Worm (Caenorhabditis elegans) whole organism, young adult: ENCODE measurements around the gene nduf-9.
"Not testable (repeated sequence)": the region's sequence is repeated elsewhere in the genome, so short reads cannot be mapped to it uniquely, and the experiment has no call there.

Experiments used
- B0336.3 ChIP-seq: fragments of 200-800 bp; sonication (Bioruptor generic); IDR thresholded peaks from 2 replicates; pipeline ENCODE4 v1.3.6; 2022; ENCODE audit warnings: missing genetic modification characterization, missing compliant biosample characterization
- F49E8.2 ChIP-seq: sonication (generic microtip); optimal IDR thresholded peaks from 3 replicates; lab custom pipeline; 2017; ENCODE audit warnings: missing genetic modification characterization, mild to moderate bottlenecking, missing compliant biosample characterization, antibody characterized with exemption, moderate library complexity; ENCODE audit not compliant: insufficient read depth
- F52B5.7 ChIP-seq: sonication (generic microtip); optimal IDR thresholded peaks from 2 replicates; lab custom pipeline; 2016; ENCODE audit warnings: mild to moderate bottlenecking, missing genetic modification characterization, missing compliant biosample characterization
- F57A8.1 ChIP-seq: fragments of 200-800 bp; sonication (Bioruptor generic); optimal IDR thresholded peaks from 2 replicates; lab custom pipeline; 2018; ENCODE audit warnings: mild to moderate bottlenecking, missing genetic modification characterization, moderate library complexity, missing compliant biosample characterization
- Y53G8AR.9 ChIP-seq: fragments of 200-800 bp; sonication (Bioruptor generic); conservative IDR thresholded peaks from 2 replicates; pipeline ENCODE4 v1.3.6; 2022; ENCODE audit warnings: missing genetic modification reagents, missing genetic modification characterization, missing compliant biosample characterization
- Y95B8A.8 ChIP-seq: fragments of 200-800 bp; sonication (Bioruptor generic); IDR thresholded peaks from 2 replicates; pipeline ENCODE4 v1.3.6; 2022; ENCODE audit warnings: missing genetic modification reagents, missing genetic modification characterization, missing compliant biosample characterization
- akir-1 ChIP-seq: fragments of 200-800 bp; sonication (Bioruptor generic); optimal IDR thresholded peaks from 2 replicates; lab custom pipeline; 2018; ENCODE audit warnings: mild to moderate bottlenecking, missing genetic modification characterization, moderate library complexity, missing compliant biosample characterization
- aptf-2 ChIP-seq: fragments of 200-800 bp; sonication (Bioruptor generic); conservative IDR thresholded peaks from 2 replicates; pipeline ENCODE4 v1.3.6; 2022; ENCODE audit warnings: missing genetic modification reagents, missing genetic modification characterization, missing compliant biosample characterization
- aptf-3 ChIP-seq: fragments of 200-800 bp; sonication (Bioruptor generic); IDR thresholded peaks from 2 replicates; pipeline ENCODE4 v1.3.6; 2022; ENCODE audit warnings: missing genetic modification characterization, missing compliant biosample characterization
- atf-7 ChIP-seq: sonication (generic microtip); optimal IDR thresholded peaks from 2 replicates; lab custom pipeline; 2017; ENCODE audit warnings: mild to moderate bottlenecking, missing genetic modification characterization, missing compliant biosample characterization
- attf-6 ChIP-seq: fragments of 200-800 bp; sonication (Bioruptor generic); IDR thresholded peaks from 2 replicates; pipeline ENCODE4 v1.3.6; 2022; ENCODE audit warnings: missing genetic modification reagents, missing genetic modification characterization, missing compliant biosample characterization
- ccch-3 ChIP-seq: fragments of 200-800 bp; sonication (Bioruptor generic); optimal IDR thresholded peaks from 2 replicates; lab custom pipeline; 2018; ENCODE audit warnings: mild to moderate bottlenecking, missing genetic modification characterization, missing compliant biosample characterization
- cebp-1 ChIP-seq, 2 experiments: fragments of 200-800 bp in 1 of 2; sonication (Bioruptor generic) in 1 of 2; sonication (generic microtip) in 1 of 2; IDR thresholded peaks in 1 of 2; optimal IDR thresholded peaks in 1 of 2; 2 replicates each; pipeline versions ENCODE4 v1.3.6 to Lab custom; 2017 to 2022; ENCODE audit warnings: missing compliant biosample characterization in 2 of 2, missing genetic modification characterization in 2 of 2, mild to moderate bottlenecking in 1 of 2, missing genetic modification reagents in 1 of 2, moderate library complexity in 1 of 2
- cebp-2 ChIP-seq: fragments of 200-800 bp; sonication (Bioruptor generic); IDR thresholded peaks from 2 replicates; pipeline ENCODE4 v1.3.6; 2022; ENCODE audit warnings: missing genetic modification characterization, missing compliant biosample characterization
- ceh-58 ChIP-seq: fragments of 200-800 bp; sonication (Bioruptor generic); IDR thresholded peaks from 2 replicates; pipeline ENCODE4 v1.3.6; 2022; ENCODE audit warnings: missing genetic modification characterization, missing compliant biosample characterization
- ceh-79 ChIP-seq: sonication (generic microtip); optimal IDR thresholded peaks from 2 replicates; lab custom pipeline; 2017; ENCODE audit warnings: mild to moderate bottlenecking, missing genetic modification characterization, missing compliant biosample characterization
- chd-7 ChIP-seq: sonication (generic microtip); optimal IDR thresholded peaks from 2 replicates; lab custom pipeline; 2016; ENCODE audit warnings: mild to moderate bottlenecking, missing genetic modification characterization, moderate library complexity, missing compliant biosample characterization
- die-1 ChIP-seq: sonication (generic microtip); optimal IDR thresholded peaks from 2 replicates; lab custom pipeline; 2016; ENCODE audit warnings: missing genotype, mild to moderate bottlenecking, missing genetic modification characterization, missing compliant biosample characterization
- egrh-3 ChIP-seq: fragments of 200-800 bp; sonication (Bioruptor generic); IDR thresholded peaks from 2 replicates; pipeline ENCODE4 v1.3.6; 2022; ENCODE audit warnings: missing genetic modification reagents, missing genetic modification characterization, missing compliant biosample characterization
- hlh-26 ChIP-seq: fragments of 200-800 bp; sonication (Bioruptor generic); conservative IDR thresholded peaks from 2 replicates; pipeline ENCODE4 v1.3.6; 2022; ENCODE audit warnings: missing genetic modification reagents, missing genetic modification characterization, missing compliant biosample characterization
- hmg-1.2 ChIP-seq: fragments of 200-800 bp; sonication (Bioruptor generic); IDR thresholded peaks from 2 replicates; pipeline ENCODE4 v1.3.6; 2022; ENCODE audit warnings: missing genetic modification reagents, missing genetic modification characterization, missing compliant biosample characterization
- lag-1 ChIP-seq: fragments of 200-800 bp; sonication (Bioruptor generic); IDR thresholded peaks from 2 replicates; pipeline ENCODE4 v1.3.6; 2022; ENCODE audit warnings: missing genetic modification reagents, missing genetic modification characterization, missing compliant biosample characterization
- let-526 ChIP-seq: fragments of 200-800 bp; sonication (Bioruptor generic); IDR thresholded peaks from 2 replicates; pipeline ENCODE4 v1.3.6; 2022; ENCODE audit warnings: missing genetic modification reagents, missing genetic modification characterization, missing compliant biosample characterization
- lin-35 ChIP-seq, 3 experiments: fragments of 150-350 bp in 2 of 3; sonication (generic microtip) in 1 of 3; optimal IDR thresholded peaks; 2 replicates each; lab custom pipeline; 2014 to 2018; ENCODE audit warnings: missing biosample characterization in 3 of 3, missing genetic modification characterization in 3 of 3, missing genetic modification reagents in 3 of 3
- lin-40 ChIP-seq: sonication (generic microtip); optimal IDR thresholded peaks from 2 replicates; lab custom pipeline; 2016; ENCODE audit warnings: missing genetic modification characterization, mild to moderate bottlenecking, missing compliant biosample characterization, missing genotype, missing genetic modification reagents
- lin-54 ChIP-seq: fragments of 200-800 bp; sonication (Bioruptor generic); optimal IDR thresholded peaks from 2 replicates; lab custom pipeline; 2018; ENCODE audit warnings: mild to moderate bottlenecking, missing genetic modification characterization, missing compliant biosample characterization
- lsl-1 ChIP-seq: fragments of 200-800 bp; sonication (Bioruptor generic); optimal IDR thresholded peaks from 2 replicates; lab custom pipeline; 2018; ENCODE audit warnings: mild to moderate bottlenecking, missing genetic modification characterization, moderate library complexity, missing compliant biosample characterization
- madf-10 ChIP-seq: sonication (generic microtip); optimal IDR thresholded peaks from 2 replicates; lab custom pipeline; 2016; ENCODE audit warnings: mild to moderate bottlenecking, missing genetic modification characterization, missing compliant biosample characterization
- madf-3 ChIP-seq: fragments of 200-800 bp; sonication (Bioruptor generic); IDR thresholded peaks from 2 replicates; pipeline ENCODE4 v1.3.6; 2022; ENCODE audit warnings: missing genetic modification reagents, missing genetic modification characterization, missing compliant biosample characterization
- madf-6 ChIP-seq: fragments of 200-800 bp; sonication (Bioruptor generic); IDR thresholded peaks from 2 replicates; pipeline ENCODE4 v1.3.6; 2022; ENCODE audit warnings: missing genetic modification reagents, missing genetic modification characterization, missing compliant biosample characterization
- mes-4 ChIP-seq: sonication (generic microtip); optimal IDR thresholded peaks from 2 replicates; lab custom pipeline; 2016; ENCODE audit warnings: missing genotype, missing genetic modification characterization, missing compliant biosample characterization
- nhr-179 ChIP-seq: sonication (generic microtip); optimal IDR thresholded peaks from 2 replicates; lab custom pipeline; 2016; ENCODE audit warnings: mild to moderate bottlenecking, missing genetic modification characterization, missing compliant biosample characterization
- rpc-1 ChIP-seq, 2 experiments: fragments of 150-350 bp in 1 of 2; sonication (generic microtip) in 1 of 2; optimal IDR thresholded peaks; 2 replicates each; lab custom pipeline; 2014 to 2018; ENCODE audit warnings: missing biosample characterization in 1 of 2, missing genetic modification characterization in 1 of 2, missing genetic modification reagents in 1 of 2, missing genotype in 1 of 2
- snpc-4 ChIP-seq, 5 experiments: fragments of 150-350 bp in 1 of 5; sonication (generic microtip) in 4 of 5; optimal IDR thresholded peaks; 2 replicates each; lab custom pipeline; 2014 to 2018; ENCODE audit warnings: missing genetic modification characterization in 5 of 5, missing biosample characterization in 3 of 5, antibody characterized with exemption in 2 of 5, mild to moderate bottlenecking in 2 of 5, missing compliant biosample characterization in 2 of 5, missing genotype in 2 of 5, moderate library complexity in 2 of 5, missing genetic modification reagents in 1 of 5
- somi-1 ChIP-seq: fragments of 200-800 bp; sonication (Bioruptor generic); optimal IDR thresholded peaks from 2 replicates; lab custom pipeline; 2018; ENCODE audit warnings: mild to moderate bottlenecking, missing genetic modification characterization, missing compliant biosample characterization
- ztf-3 ChIP-seq: fragments of 200-800 bp; sonication (Bioruptor generic); optimal IDR thresholded peaks from 2 replicates; lab custom pipeline; 2018; ENCODE audit warnings: mild to moderate bottlenecking, missing genetic modification characterization, missing compliant biosample characterization
- ztf-6 ChIP-seq: fragments of 200-800 bp; sonication (Bioruptor generic); IDR thresholded peaks from 2 replicates; pipeline ENCODE4 v1.3.6; 2022; ENCODE audit warnings: missing genetic modification reagents, missing genetic modification characterization, missing compliant biosample characterization

nduf-9 gene

ce11 chrIII:3259691-3260090 is 11.3 kb upstream of the nduf-9 start, which contains the start of gene Y53G8AM.6:
TSS of gene Y53G8AM.6 (minus strand) at chrIII:3259791.
- TF ChIP-seq ztf-6; attf-6 (GFP tag; lab: Robert Waterston, UW); F52B5.7 (tag; lab: Kevin White, UChicago): not testable (repeated sequence)

- TF ChIP-seq F57A8.1 (GFP tag; lab: Kevin White, UChicago) (no peak), lsl-1 (GFP tag; lab: Kevin White, UChicago) (no peak), akir-1 (no peak), cebp-1 (GFP tag; IDR thresholded peaks at IDR 0.05; lab: Robert Waterston, UW) (no peak), cebp-1 (tag; optimal IDR thresholded peaks at IDR 0.05; lab: Kevin White, UChicago) (no peak), ceh-58 (GFP tag; lab: Robert Waterston, UW) (no peak), lin-54 (GFP tag; lab: Kevin White, UChicago) (no peak), Y95B8A.8 (no peak), snpc-4 (GFP tag; optimal IDR thresholded peaks at IDR 0.05; lab: Kevin White, UChicago) (no peak), snpc-4 (tag; optimal IDR thresholded peaks at IDR 0.05; lab: Kevin White, UChicago) (no peak), F49E8.2 (tag; lab: Kevin White, UChicago) (no peak), hlh-26 (GFP tag; lab: Robert Waterston, UW) (no peak), madf-3 (GFP tag; lab: Robert Waterston, UW) (no peak), ztf-3 (no peak), madf-6 (GFP tag; lab: Robert Waterston, UW) (no peak), lag-1 (GFP tag; lab: Robert Waterston, UW) (no peak), B0336.3 (GFP tag; lab: Robert Waterston, UW) (no peak), lin-35 (GFP tag; optimal IDR thresholded peaks at IDR 0.05; lab: Kevin White, UChicago) (no peak), die-1 (tag; lab: Kevin White, UChicago) (no peak), let-526 (GFP tag; lab: Robert Waterston, UW) (no peak), hmg-1.2 (GFP tag; lab: Robert Waterston, UW) (no peak)
These were observed 9.9 kb upstream of the nduf-9 start, which contains the start of gene nspg-7.2 for ce11 chrIII:3258306-3258705. TSS of gene nspg-7.2 (minus strand) at chrIII:3258406.

ce11 chrIII:3255575-3255974 is 7.2 kb upstream of the nduf-9 start, which contains the start of gene Y53G8AM.4:
TSS of gene Y53G8AM.4 (minus strand) at chrIII:3255675.
- TF ChIP-seq atf-7 (tag; lab: Kevin White, UChicago) = no peak
- no peak for TF ChIP-seq aptf-2 (GFP tag; lab: Robert Waterston, UW)
- no peak for TF ChIP-seq rpc-1 (optimal IDR thresholded peaks at IDR 0.05; lab: Kevin White, UChicago)
- TF ChIP-seq rpc-1 (tag; optimal IDR thresholded peaks at IDR 0.05; lab: Kevin White, UChicago) = no peak
- TF ChIP-seq nhr-179 = no peak
- TF ChIP-seq somi-1 (GFP tag; lab: Kevin White, UChicago) = no peak
- TF ChIP-seq chd-7 (tag; lab: Kevin White, UChicago) = no peak
- TF ChIP-seq egrh-3 (GFP tag; lab: Robert Waterston, UW) = no peak
- TF ChIP-seq cebp-2 = no peak
- TF ChIP-seq aptf-3 (GFP tag; lab: Robert Waterston, UW) = no peak
- no peak for TF ChIP-seq ceh-79
- TF ChIP-seq F49E8.2 (tag; lab: Kevin White, UChicago) = no peak
- no peak for TF ChIP-seq madf-10
- no peak for TF ChIP-seq lin-40
- no peak for TF ChIP-seq mes-4 (tag; lab: Kevin White, UChicago)
- TF ChIP-seq let-526 (GFP tag; lab: Robert Waterston, UW) = no peak
- TF ChIP-seq attf-6 (GFP tag; lab: Robert Waterston, UW) = no peak
- no peak for TF ChIP-seq Y53G8AR.9 (GFP tag; lab: Robert Waterston, UW)
- no peak for TF ChIP-seq F57A8.1 (GFP tag; lab: Kevin White, UChicago)
- TF ChIP-seq ccch-3 = no peak
